Fruit fly (Drosophila melanogaster) whole organism: ENCODE data around the gene CG13038.

Experiments
- CG8478 ChIP-seq: fragments of >200 bp; optimal IDR thresholded peaks from 2 replicates; lab custom pipeline; 2018; ENCODE audit warnings: inconsistent platforms
- Dll ChIP-seq: fragments of >200 bp; optimal IDR thresholded peaks from 2 replicates; lab custom pipeline; 2017
- EcR ChIP-seq, 2 experiments: fragments of >200 bp; optimal IDR thresholded peaks; 2 replicates each; lab custom pipeline; 2017; ENCODE audit warnings: missing biosample characterization in 2 of 2, missing genetic modification characterization in 2 of 2, missing genetic modification reagents in 2 of 2
- pan ChIP-seq: fragments of >200 bp; optimal IDR thresholded peaks from 2 replicates; lab custom pipeline; 2017
- psq ChIP-seq: fragments of >200 bp; optimal IDR thresholded peaks from 2 replicates; lab custom pipeline; 2017
- usp ChIP-seq: fragments of >200 bp; optimal IDR thresholded peaks from 2 replicates; lab custom pipeline; 2017; ENCODE audit warnings: missing biosample characterization, missing genetic modification characterization, mixed read lengths

The CG13038 gene

dm6 chr3L:16331633-16332032 lies 3.9 kb upstream of the CG13038 start, which contains the start of gene retinin:
TSS of gene retinin (plus strand) at chr3L:16331933.
- TF ChIP-seq CG8478 (lab: Kevin White, UChicago) (no peak), Dll (no peak)

- TF ChIP-seq EcR (GFP tag; optimal IDR thresholded peaks at IDR 0.05; lab: Kevin White, UChicago) (no peak), CG8478 (lab: Kevin White, UChicago) (no peak), Dll (no peak), usp (GFP tag; lab: Kevin White, UChicago) (no peak), pan (lab: Kevin White, UChicago) (no peak), psq (lab: Kevin White, UChicago) (no peak)
Measured at dm6 chr3L:16330740-16331139, 3.0 kb upstream of the CG13038 start, which contains the start of gene CG33060. TSS of gene CG33060 (plus strand) at chr3L:16331040.

DNA sequence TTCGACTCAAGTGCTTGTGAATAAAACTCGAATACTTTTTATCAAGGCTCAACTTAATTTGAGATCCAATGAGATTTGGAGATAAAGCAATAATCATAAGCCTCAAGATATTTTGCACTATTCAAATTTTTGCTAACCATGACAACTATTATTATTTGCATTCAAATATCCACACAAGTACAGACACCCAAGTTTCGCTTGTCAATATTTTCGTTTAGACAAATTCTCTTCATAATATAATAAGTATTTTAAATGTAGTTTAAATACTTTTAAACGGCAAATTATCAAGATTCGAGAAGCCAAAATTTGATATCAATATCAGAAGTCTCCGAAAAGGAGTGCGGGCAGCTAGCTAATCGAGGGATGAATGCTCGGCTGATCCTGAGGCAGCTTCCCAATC lies 1.8 kb upstream of the CG13038 start, which contains the start of gene CG33061:
CG33061 (plus strand) TSS at position 301 of the 400 bp plus-strand sequence.
- TF ChIP-seq psq (lab: Kevin White, UChicago) = no peak
- TF ChIP-seq EcR (GFP tag; optimal IDR thresholded peaks at IDR 0.05; lab: Kevin White, UChicago) = no peak
- TF ChIP-seq Dll = no peak
- no peak for TF ChIP-seq CG8478 (lab: Kevin White, UChicago)
- no peak for TF ChIP-seq usp (GFP tag; lab: Kevin White, UChicago)
- TF ChIP-seq pan (lab: Kevin White, UChicago) = no peak

DNA sequence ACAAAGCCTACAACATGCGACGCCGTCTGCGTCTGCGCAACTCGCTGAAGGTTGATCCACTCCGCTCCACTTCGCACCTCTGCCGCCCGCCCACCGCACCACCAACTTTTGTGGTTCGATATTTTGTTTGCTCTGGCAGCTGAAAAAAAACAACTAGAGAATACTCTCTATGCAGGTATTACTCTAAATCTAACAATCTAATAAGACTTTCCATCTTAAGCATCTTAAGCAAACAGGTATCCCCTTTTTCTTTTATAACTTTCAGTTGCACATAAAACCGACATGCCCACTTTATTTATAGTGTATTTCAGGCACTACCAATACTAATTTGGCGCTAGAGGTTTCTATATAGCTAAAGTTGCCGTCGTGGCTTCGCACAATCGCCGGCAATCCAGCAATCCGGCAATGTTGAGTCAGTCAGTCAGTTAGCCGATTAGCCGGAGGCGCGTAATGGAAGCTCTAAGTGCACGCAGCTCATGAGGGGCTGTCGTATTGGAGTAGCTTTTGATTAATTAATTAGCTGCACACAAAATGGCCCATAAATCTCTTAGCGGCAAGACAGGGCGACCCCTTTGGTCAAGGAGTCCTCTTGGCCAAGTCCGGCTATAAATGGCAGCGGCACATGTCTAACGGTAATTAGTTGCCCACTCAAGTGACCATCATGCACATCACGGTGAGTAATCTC lies 656 bp upstream of the CG13038 start, which contains the start of gene CG13058:
CG13058 (plus strand) TSS at position 635 of the 685 bp plus-strand sequence.
- no peak for TF ChIP-seq pan (lab: Kevin White, UChicago)
- TF ChIP-seq Dll = no peak
- TF ChIP-seq usp (GFP tag; lab: Kevin White, UChicago) = no peak
- TF ChIP-seq psq (lab: Kevin White, UChicago) = no peak
- no peak for TF ChIP-seq EcR (GFP tag; optimal IDR thresholded peaks at IDR 0.05; lab: Kevin White, UChicago)
- TF ChIP-seq CG8478 (lab: Kevin White, UChicago) = no peak

DNA sequence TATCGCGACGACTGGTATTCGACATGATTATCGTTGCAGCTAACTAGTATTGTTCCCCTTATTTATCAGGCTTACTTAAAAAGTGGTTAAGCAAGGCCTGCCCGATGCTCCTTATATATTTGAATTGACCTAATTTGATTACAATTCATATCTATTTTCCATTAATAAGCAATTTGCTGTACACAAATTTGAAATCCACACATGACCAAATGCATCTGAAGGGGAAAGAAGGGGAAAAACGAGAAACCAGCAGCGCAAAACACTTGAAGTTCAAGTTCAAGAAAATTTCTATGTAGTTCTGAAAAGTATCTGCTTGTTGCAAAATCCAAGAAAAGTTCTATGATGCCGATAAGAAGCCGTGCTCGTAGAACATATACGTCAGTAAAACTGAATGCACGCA lies 1.0 kb downstream of the CG13038 start, which contains the start of the genes CG13040 and CG13039:
CG13040 (minus strand) TSS at position 101 of the 400 bp plus-strand sequence.
CG13039 (minus strand) TSS at position 106 of the 400 bp plus-strand sequence.
- no peak for TF ChIP-seq psq (lab: Kevin White, UChicago)
- no peak for TF ChIP-seq pan (lab: Kevin White, UChicago)
- no peak for TF ChIP-seq CG8478 (lab: Kevin White, UChicago)
- TF ChIP-seq Dll = no peak
- TF ChIP-seq usp (GFP tag; lab: Kevin White, UChicago) = no peak
- no peak for TF ChIP-seq EcR (GFP tag; optimal IDR thresholded peaks at IDR 0.05; lab: Kevin White, UChicago)

dm6 chr3L:16323372-16323771 lies 4.3 kb downstream of the CG13038 start, which contains the start of gene CG13059:
TSS of gene CG13059 (plus strand) at chr3L:16323672.
- no peak for TF ChIP-seq CG8478 (lab: Kevin White, UChicago)
- TF ChIP-seq psq (lab: Kevin White, UChicago) = no peak
- TF ChIP-seq EcR (GFP tag; optimal IDR thresholded peaks at IDR 0.05; lab: Kevin White, UChicago) = no peak
- no peak for TF ChIP-seq usp (GFP tag; lab: Kevin White, UChicago)
- no peak for TF ChIP-seq pan (lab: Kevin White, UChicago)

DNA sequence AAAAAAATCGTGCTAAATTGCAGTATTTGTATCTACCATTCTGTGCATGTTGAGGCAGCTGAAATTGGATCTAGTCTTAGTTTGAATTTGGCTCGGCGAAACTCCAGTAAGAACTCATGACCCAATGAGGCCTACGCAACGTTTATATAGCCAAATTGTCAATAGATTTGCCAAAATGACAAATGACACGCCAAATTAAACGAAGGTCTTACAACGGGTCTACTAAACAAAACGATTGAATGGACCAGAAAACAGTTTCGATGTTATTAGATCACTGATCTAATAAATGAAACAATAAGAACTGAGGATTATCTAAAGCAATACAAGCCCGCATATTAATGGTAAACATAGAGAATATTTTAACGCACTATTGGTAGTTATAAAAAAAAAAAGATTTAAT lies 6.5 kb downstream of the CG13038 start, which contains the start of gene CG42718:
CG42718 (minus strand) TSS at position 101 of the 400 bp plus-strand sequence.
- TF ChIP-seq usp (GFP tag; lab: Kevin White, UChicago) (no peak), pan (lab: Kevin White, UChicago) (no peak), Dll (no peak), psq (lab: Kevin White, UChicago) (no peak), CG8478 (lab: Kevin White, UChicago) (no peak), EcR (GFP tag; optimal IDR thresholded peaks at IDR 0.05; lab: Kevin White, UChicago) (no peak)

- TF ChIP-seq usp (GFP tag; lab: Kevin White, UChicago) = no peak
- TF ChIP-seq Dll = no peak
- TF ChIP-seq pan (lab: Kevin White, UChicago) = no peak
- TF ChIP-seq CG8478 (lab: Kevin White, UChicago) = no peak
- no peak for TF ChIP-seq EcR (GFP tag; optimal IDR thresholded peaks at IDR 0.05; lab: Kevin White, UChicago)
Measured at dm6 chr3L:16319399-16319906, 8.2 kb downstream of the CG13038 start, which contains the start of the genes CG13041 and CG13060. TSS of gene CG13041 (minus strand) at chr3L:16319526. TSS of gene CG13060 (plus strand) at chr3L:16319856.

DNA sequence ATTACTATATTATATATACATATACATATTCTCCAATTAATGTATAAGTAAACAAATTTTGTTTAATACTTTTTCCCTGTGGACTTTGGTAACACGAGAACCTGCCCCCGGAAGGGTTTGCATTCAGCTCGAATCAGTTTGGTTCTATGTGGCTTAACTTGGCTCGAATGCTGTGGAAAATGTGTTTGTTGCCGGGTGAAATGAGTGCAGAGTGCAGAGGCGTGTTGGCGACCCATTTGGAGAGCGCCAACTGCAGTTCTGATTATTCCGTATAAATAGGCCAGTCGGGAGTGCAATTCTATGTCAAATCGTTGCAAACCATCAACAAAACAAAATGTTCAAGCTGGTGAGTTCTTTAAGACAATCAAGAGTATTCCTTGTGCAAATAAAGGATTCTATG lies 10.0 kb downstream of the CG13038 start, which contains the start of gene Nplp3:
Nplp3 (plus strand) TSS at position 301 of the 400 bp plus-strand sequence.
- TF ChIP-seq pan (lab: Kevin White, UChicago) (no peak), CG8478 (lab: Kevin White, UChicago) (no peak), psq (lab: Kevin White, UChicago) (no peak), usp (GFP tag; lab: Kevin White, UChicago) (no peak), Dll (no peak), EcR (GFP tag; optimal IDR thresholded peaks at IDR 0.05; lab: Kevin White, UChicago) (no peak)

DNA sequence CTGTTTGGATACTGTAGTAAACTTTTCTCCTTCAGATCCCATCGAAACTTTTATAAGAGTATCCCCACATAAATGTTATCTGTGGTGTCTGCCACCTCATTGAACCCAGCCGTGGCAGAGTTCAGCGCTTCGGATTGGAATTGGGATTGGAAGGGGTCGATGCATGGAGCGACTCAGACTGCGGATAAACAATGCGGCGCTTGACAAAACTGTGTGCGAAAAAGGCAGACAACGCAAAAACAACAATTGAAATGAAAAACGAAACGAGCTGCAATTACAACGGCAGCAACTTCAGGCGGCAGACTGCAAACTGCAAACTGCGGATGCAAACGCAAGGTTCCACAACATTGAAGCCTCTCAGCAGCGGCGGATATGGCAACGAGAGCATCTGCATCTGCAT lies 13.7 kb downstream of the CG13038 start, which contains the start of gene CG13062:
CG13062 (plus strand) TSS at position 301 of the 400 bp plus-strand sequence.
- TF ChIP-seq psq (lab: Kevin White, UChicago) = no peak
- no peak for TF ChIP-seq CG8478 (lab: Kevin White, UChicago)
- no peak for TF ChIP-seq EcR (GFP tag; optimal IDR thresholded peaks at IDR 0.05; lab: Kevin White, UChicago)
- TF ChIP-seq usp (GFP tag; lab: Kevin White, UChicago) = no peak
- TF ChIP-seq Dll = no peak
- TF ChIP-seq pan (lab: Kevin White, UChicago) = no peak

- TF ChIP-seq pan (lab: Kevin White, UChicago) (no peak), usp (GFP tag; lab: Kevin White, UChicago) (no peak), psq (lab: Kevin White, UChicago) (no peak), CG8478 (lab: Kevin White, UChicago) (no peak), EcR (GFP tag; optimal IDR thresholded peaks at IDR 0.05; lab: Kevin White, UChicago) (no peak), Dll (no peak)
Measured at dm6 chr3L:16309972-16310371, 17.7 kb downstream of the CG13038 start.
